Fruit fly (Drosophila melanogaster) whole organism, embryonic: ENCODE results near the gene CG34117.

ENCODE experiments used
- Asciz ChIP-seq: fragments of 200-800 bp; sonication (Bioruptor generic); optimal IDR thresholded peaks from 2 replicates; lab custom pipeline; 2017; ENCODE audit warnings: missing biosample characterization, mild to moderate bottlenecking, missing genetic modification characterization, missing genetic modification reagents
- Blimp-1 ChIP-seq: fragments of 200-800 bp; sonication (Bioruptor generic); optimal IDR thresholded peaks from 3 replicates; lab custom pipeline; 2018; ENCODE audit warnings: missing biosample characterization, missing genetic modification characterization, mild to moderate bottlenecking, moderate library complexity, missing genetic modification reagents
- CG10366 ChIP-seq: fragments of 200-800 bp; sonication (Bioruptor generic); IDR thresholded peaks from 2 replicates; pipeline ENCODE4 v1.3.6; 2022; ENCODE audit warnings: missing biosample characterization, missing genetic modification characterization
- CG10543 ChIP-seq: fragments of 200-800 bp; sonication (Bioruptor generic); optimal IDR thresholded peaks from 3 replicates; lab custom pipeline; 2017; ENCODE audit warnings: missing biosample characterization, mild to moderate bottlenecking, missing genetic modification characterization, moderate library complexity
- CG13296 ChIP-seq: fragments of 200-800 bp; sonication (Bioruptor generic); optimal IDR thresholded peaks from 3 replicates; lab custom pipeline; 2018; ENCODE audit warnings: missing biosample characterization, mild to moderate bottlenecking, missing genetic modification characterization
- CG15514 ChIP-seq: fragments of 200-800 bp; sonication (Bioruptor generic); optimal IDR thresholded peaks from 3 replicates; lab custom pipeline; 2017; ENCODE audit warnings: missing biosample characterization, missing genetic modification characterization, mild to moderate bottlenecking, moderate library complexity, missing genetic modification reagents
- CG15696 ChIP-seq: fragments of 200-800 bp; sonication (Bioruptor generic); optimal IDR thresholded peaks from 2 replicates; lab custom pipeline; 2019; ENCODE audit warnings: missing biosample characterization, mild to moderate bottlenecking, missing genetic modification characterization, moderate library complexity
- CG1602 ChIP-seq: fragments of 200-800 bp; sonication (Bioruptor generic); optimal IDR thresholded peaks from 3 replicates; lab custom pipeline; 2016; ENCODE audit warnings: missing biosample characterization, missing genetic modification characterization
- CG17385 ChIP-seq: fragments of 200-800 bp; sonication (Bioruptor generic); optimal IDR thresholded peaks from 3 replicates; lab custom pipeline; 2018; ENCODE audit warnings: missing biosample characterization, mild to moderate bottlenecking, missing genetic modification characterization
- CG18599 ChIP-seq: fragments of 200-800 bp; sonication (Bioruptor generic); optimal IDR thresholded peaks from 3 replicates; lab custom pipeline; 2017; ENCODE audit warnings: missing biosample characterization, missing genetic modification characterization, mild to moderate bottlenecking, moderate library complexity, missing genetic modification reagents
- CG18619 ChIP-seq: fragments of 200-800 bp; sonication (Bioruptor generic); optimal IDR thresholded peaks from 3 replicates; lab custom pipeline; 2017; ENCODE audit warnings: missing biosample characterization, mild to moderate bottlenecking, missing genetic modification characterization
- CG31441 ChIP-seq: fragments of 200-800 bp; sonication (Bioruptor generic); IDR thresholded peaks from 2 replicates; pipeline ENCODE4 v1.3.6; 2022; ENCODE audit warnings: missing biosample characterization, missing genetic modification characterization
- CG3281 ChIP-seq: fragments of 200-800 bp; sonication (Bioruptor generic); optimal IDR thresholded peaks from 3 replicates; lab custom pipeline; 2017; ENCODE audit warnings: missing biosample characterization, mild to moderate bottlenecking, missing genetic modification characterization
- CG4282 ChIP-seq: fragments of 200-800 bp; sonication (Bioruptor generic); optimal IDR thresholded peaks from 2 replicates; lab custom pipeline; 2016; ENCODE audit warnings: missing biosample characterization, missing genetic modification characterization
- CG4424 ChIP-seq: fragments of 200-800 bp; sonication (Bioruptor generic); optimal IDR thresholded peaks from 3 replicates; lab custom pipeline; 2016; ENCODE audit warnings: missing biosample characterization, missing genetic modification characterization
- CG7556 ChIP-seq: fragments of 200-800 bp; sonication (Bioruptor generic); optimal IDR thresholded peaks from 2 replicates; lab custom pipeline; 2017; ENCODE audit warnings: missing biosample characterization, mild to moderate bottlenecking, missing genetic modification characterization
- CG9437 ChIP-seq: fragments of 200-800 bp; sonication (Bioruptor generic); optimal IDR thresholded peaks from 2 replicates; lab custom pipeline; 2018; ENCODE audit warnings: missing biosample characterization, mild to moderate bottlenecking, missing genetic modification characterization
- CHES-1-like ChIP-seq: fragments of 200-800 bp; sonication (Bioruptor generic); optimal IDR thresholded peaks from 2 replicates; lab custom pipeline; 2016; ENCODE audit warnings: missing biosample characterization, missing genetic modification characterization
- Chrac-16 ChIP-seq: fragments of 200-800 bp; sonication (Bioruptor generic); optimal IDR thresholded peaks from 3 replicates; lab custom pipeline; 2016; ENCODE audit warnings: missing biosample characterization, missing genetic modification characterization
- CrebB ChIP-seq: fragments of 200-800 bp; sonication (Bioruptor generic); optimal IDR thresholded peaks from 3 replicates; lab custom pipeline; 2018; ENCODE audit warnings: missing biosample characterization, mild to moderate bottlenecking, missing genetic modification characterization
- D ChIP-seq, 2 experiments: fragments of 200-800 bp in 1 of 2; fragments of >200 bp in 1 of 2; sonication (Bioruptor generic) in 1 of 2; optimal IDR thresholded peaks; 2 replicates in 1 of 2; 3 replicates in 1 of 2; lab custom pipeline; 2017; ENCODE audit warnings: mild to moderate bottlenecking in 1 of 2, missing biosample characterization in 1 of 2, missing genetic modification characterization in 1 of 2, missing genetic modification reagents in 1 of 2
- Drgx ChIP-seq: fragments of 200-800 bp; sonication (Bioruptor generic); IDR thresholded peaks from 2 replicates; pipeline ENCODE4 v1.3.6; 2022; ENCODE audit warnings: missing biosample characterization, missing genetic modification characterization
- Fer1 ChIP-seq: fragments of 200-800 bp; sonication (Bioruptor generic); optimal IDR thresholded peaks from 2 replicates; lab custom pipeline; 2017; ENCODE audit warnings: missing biosample characterization, mild to moderate bottlenecking, missing genetic modification characterization
- Max ChIP-seq: fragments of 200-800 bp; sonication (Bioruptor generic); optimal IDR thresholded peaks from 2 replicates; lab custom pipeline; 2016; ENCODE audit warnings: missing biosample characterization, mild to moderate bottlenecking, missing genetic modification characterization
- Meics ChIP-seq: fragments of 200-800 bp; sonication (Bioruptor generic); optimal IDR thresholded peaks from 2 replicates; lab custom pipeline; 2017; ENCODE audit warnings: missing biosample characterization, mild to moderate bottlenecking, missing genetic modification characterization
- NC2α ChIP-seq: fragments of 200-800 bp; sonication (Bioruptor generic); optimal IDR thresholded peaks from 2 replicates; lab custom pipeline; 2016; ENCODE audit warnings: missing biosample characterization, missing genetic modification characterization
- Poxn ChIP-seq: fragments of 200-800 bp; sonication (Bioruptor generic); IDR thresholded peaks from 2 replicates; pipeline ENCODE4 v1.3.6; 2022; ENCODE audit warnings: missing biosample characterization, missing genetic modification characterization
- Scr ChIP-seq: fragments of 200-800 bp; sonication (Bioruptor generic); IDR thresholded peaks from 2 replicates; pipeline ENCODE4 v1.3.6; 2022; ENCODE audit warnings: missing biosample characterization, missing genetic modification characterization; ENCODE audit not compliant: partially characterized antibody
- Sry-δ ChIP-seq: fragments of 200-800 bp; sonication (Bioruptor generic); optimal IDR thresholded peaks from 2 replicates; lab custom pipeline; 2016; ENCODE audit warnings: missing biosample characterization, missing genetic modification characterization
- br ChIP-seq: fragments of >200 bp; optimal IDR thresholded peaks from 2 replicates; lab custom pipeline; 2017
- caup ChIP-seq: fragments of 200-800 bp; sonication (Bioruptor generic); optimal IDR thresholded peaks from 3 replicates; lab custom pipeline; 2017; ENCODE audit warnings: missing biosample characterization, mild to moderate bottlenecking, missing genetic modification characterization, moderate library complexity; ENCODE audit not compliant: severe bottlenecking
- dm ChIP-seq: fragments of 200-800 bp; sonication (Bioruptor generic); optimal IDR thresholded peaks from 3 replicates; lab custom pipeline; 2016; ENCODE audit warnings: missing biosample characterization, missing genetic modification characterization
- ems ChIP-seq: fragments of 200-800 bp; sonication (Bioruptor generic); optimal IDR thresholded peaks from 3 replicates; lab custom pipeline; 2016; ENCODE audit warnings: missing biosample characterization, missing genetic modification characterization
- fd3F ChIP-seq: fragments of 200-800 bp; sonication (Bioruptor generic); optimal IDR thresholded peaks from 2 replicates; lab custom pipeline; 2018; ENCODE audit warnings: missing biosample characterization, mild to moderate bottlenecking, missing genetic modification characterization, moderate library complexity
- gce ChIP-seq: fragments of 200-800 bp; sonication (Bioruptor generic); IDR thresholded peaks from 3 replicates; pipeline ENCODE4 v1.3.6; 2022; ENCODE audit warnings: missing biosample characterization, missing genetic modification characterization
- gcm2 ChIP-seq: fragments of 200-800 bp; sonication (Bioruptor generic); optimal IDR thresholded peaks from 2 replicates; lab custom pipeline; 2016; ENCODE audit warnings: missing biosample characterization, missing genetic modification characterization
- grau ChIP-seq: fragments of 200-800 bp; optimal IDR thresholded peaks from 3 replicates; lab custom pipeline; 2019; ENCODE audit warnings: missing biosample characterization, mild to moderate bottlenecking, missing genetic modification characterization, moderate library complexity
- h ChIP-seq: fragments of >200 bp; optimal IDR thresholded peaks from 2 replicates; lab custom pipeline; 2017
- hth ChIP-seq: fragments of >200 bp; optimal IDR thresholded peaks from 2 replicates; lab custom pipeline; 2017; ENCODE audit warnings: inconsistent platforms
- maf-S ChIP-seq: fragments of 200-800 bp; sonication (Bioruptor generic); optimal IDR thresholded peaks from 2 replicates; lab custom pipeline; 2016; ENCODE audit warnings: missing biosample characterization, missing genetic modification characterization
- mld ChIP-seq: fragments of 200-800 bp; sonication (Bioruptor generic); IDR thresholded peaks from 3 replicates; pipeline ENCODE4 v1.3.6; 2022; ENCODE audit warnings: missing biosample characterization, missing genetic modification characterization; ENCODE audit not compliant: partially characterized antibody
- pan ChIP-seq, 4 experiments: fragments of >200 bp in 3 of 4; fragments of 200-800 bp in 1 of 4; sonication (Bioruptor generic) in 1 of 4; optimal IDR thresholded peaks in 3 of 4; IDR thresholded peaks in 1 of 4; 2 replicates each; pipeline versions ENCODE4 v1.3.6 to Lab custom; 2017 to 2022; ENCODE audit warnings: missing biosample characterization in 2 of 4, missing genetic modification characterization in 2 of 4, mixed read lengths in 1 of 4
- pita ChIP-seq: fragments of 200-800 bp; sonication (Bioruptor generic); optimal IDR thresholded peaks from 2 replicates; lab custom pipeline; 2017; ENCODE audit warnings: missing biosample characterization, mild to moderate bottlenecking, missing genetic modification characterization
- pzg ChIP-seq: fragments of 200-800 bp; sonication (Bioruptor generic); optimal IDR thresholded peaks from 3 replicates; lab custom pipeline; 2018; ENCODE audit warnings: missing biosample characterization, mild to moderate bottlenecking, missing genetic modification characterization, moderate library complexity
- run ChIP-seq: fragments of 200-800 bp; sonication (Bioruptor generic); optimal IDR thresholded peaks from 3 replicates; lab custom pipeline; 2018; ENCODE audit warnings: missing biosample characterization, mild to moderate bottlenecking, missing genetic modification characterization
- schlank ChIP-seq: fragments of 200-800 bp; sonication (Bioruptor generic); optimal IDR thresholded peaks from 2 replicates; lab custom pipeline; 2018; ENCODE audit warnings: missing biosample characterization, mild to moderate bottlenecking, missing genetic modification characterization
- sens ChIP-seq: fragments of 200-800 bp; sonication (Bioruptor generic); peaks from one replicate; lab custom pipeline; 2016; ENCODE audit warnings: missing biosample characterization, missing genetic modification characterization
- usp ChIP-seq: fragments of >200 bp; optimal IDR thresholded peaks from 2 replicates; lab custom pipeline; 2017; ENCODE audit warnings: missing biosample characterization, missing genetic modification characterization

CG34117 gene

dm6 chr3R:9351415-9352379 is 48.2 kb downstream of the CG34117 start (continued):
- TF ChIP-seq CG15696, result peak; percentile 7
- peak; percentile 3 for TF ChIP-seq pzg
- TF ChIP-seq sens, result peak; percentile 89
- TF ChIP-seq CrebB (tag; lab: Kevin White, UChicago), result peak; percentile 6
- TF ChIP-seq CG18619 (GFP tag; lab: Kevin White, UChicago), result peak; percentile 45
- no peak for TF ChIP-seq mld (GFP tag; lab: Robert Waterston, UW)
- TF ChIP-seq CG9437 (GFP tag; lab: Kevin White, UChicago), result peak; percentile 52
- TF ChIP-seq br (lab: Kevin White, UChicago), result no peak
- TF ChIP-seq CG15514 (GFP tag; lab: Kevin White, UChicago), result peak; percentile 76
- TF ChIP-seq Chrac-16 (GFP tag; lab: Kevin White, UChicago), result peak; percentile 40
- no peak for TF ChIP-seq Drgx (GFP tag; lab: Robert Waterston, UW)
- no peak for TF ChIP-seq pita (GFP tag; lab: Kevin White, UChicago)
- TF ChIP-seq CG3281, result peak; percentile 81
- peak; percentile 10 for TF ChIP-seq maf-S (GFP tag; lab: Kevin White, UChicago)
- no peak for TF ChIP-seq Scr (GFP tag; lab: Robert Waterston, UW)
- peak; percentile 39 for TF ChIP-seq Blimp-1 (GFP tag; lab: Kevin White, UChicago)
- peak; percentile 51 for TF ChIP-seq CG4424
- no peak for TF ChIP-seq Poxn (GFP tag; lab: Robert Waterston, UW)
- peak; percentile 83 for TF ChIP-seq Meics
- TF ChIP-seq CG31441, result no peak
- peak; percentile 65 for TF ChIP-seq fd3F (GFP tag; lab: Kevin White, UChicago)
- peak; percentile 76 for TF ChIP-seq Fer1 (GFP tag; lab: Kevin White, UChicago)
- peak; percentile 20 for TF ChIP-seq Asciz (GFP tag; lab: Kevin White, UChicago)
- TF ChIP-seq CG13296 (GFP tag; lab: Kevin White, UChicago), result peak; percentile 38
- TF ChIP-seq grau (tag; lab: Kevin White, UChicago), result peak; percentile 76
- peak; percentile 57 for TF ChIP-seq schlank
- peak; percentile 85 for TF ChIP-seq caup
- peak; percentile 35 for TF ChIP-seq NC2α (GFP tag; lab: Kevin White, UChicago)
- TF ChIP-seq pan (optimal IDR thresholded peaks at IDR 0.05; lab: Kevin White, UChicago), result no peak
- TF ChIP-seq pan (GFP tag; optimal IDR thresholded peaks at IDR 0.05 in 1 of 2, IDR thresholded peaks at IDR 0.05 in 1 of 2), result no peak
- no peak for TF ChIP-seq D (optimal IDR thresholded peaks at IDR 0.05; lab: Kevin White, UChicago)
- peak; percentile 31 for TF ChIP-seq D (GFP tag; optimal IDR thresholded peaks at IDR 0.05; lab: Kevin White, UChicago)
- peak; percentile 70 for TF ChIP-seq CG7556 (GFP tag; lab: Kevin White, UChicago)
- TF ChIP-seq CG18599 (GFP tag; lab: Kevin White, UChicago), result peak; percentile 87
- TF ChIP-seq Sry-δ (GFP tag; lab: Kevin White, UChicago), result peak; percentile 16
- peak; percentile 39 for TF ChIP-seq Max (GFP tag; lab: Kevin White, UChicago)
- TF ChIP-seq usp (GFP tag; lab: Kevin White, UChicago), result no peak
- TF ChIP-seq gcm2 (GFP tag; lab: Kevin White, UChicago), result peak; percentile 33
- TF ChIP-seq hth, result no peak
- no peak for TF ChIP-seq CG4282
- TF ChIP-seq gce, result no peak
- TF ChIP-seq CG10366 (GFP tag; lab: Robert Waterston, UW), result no peak
- peak; percentile 46 for TF ChIP-seq CG1602 (GFP tag; lab: Kevin White, UChicago)
- peak; percentile 29 for TF ChIP-seq dm (GFP tag; lab: Kevin White, UChicago)
- TF ChIP-seq h (lab: Kevin White, UChicago), result no peak
- TF ChIP-seq CG10543 (GFP tag; lab: Kevin White, UChicago), result peak; percentile 91
- peak; percentile 59 for TF ChIP-seq CHES-1-like (GFP tag; lab: Kevin White, UChicago)
- TF ChIP-seq ems, result peak; percentile 69
- peak; percentile 66 for TF ChIP-seq CG17385 (GFP tag; lab: Kevin White, UChicago)
- no peak for TF ChIP-seq run
